Fruit fly (Drosophila melanogaster): ENCODE measurements around the gene CG4884.

DNA sequence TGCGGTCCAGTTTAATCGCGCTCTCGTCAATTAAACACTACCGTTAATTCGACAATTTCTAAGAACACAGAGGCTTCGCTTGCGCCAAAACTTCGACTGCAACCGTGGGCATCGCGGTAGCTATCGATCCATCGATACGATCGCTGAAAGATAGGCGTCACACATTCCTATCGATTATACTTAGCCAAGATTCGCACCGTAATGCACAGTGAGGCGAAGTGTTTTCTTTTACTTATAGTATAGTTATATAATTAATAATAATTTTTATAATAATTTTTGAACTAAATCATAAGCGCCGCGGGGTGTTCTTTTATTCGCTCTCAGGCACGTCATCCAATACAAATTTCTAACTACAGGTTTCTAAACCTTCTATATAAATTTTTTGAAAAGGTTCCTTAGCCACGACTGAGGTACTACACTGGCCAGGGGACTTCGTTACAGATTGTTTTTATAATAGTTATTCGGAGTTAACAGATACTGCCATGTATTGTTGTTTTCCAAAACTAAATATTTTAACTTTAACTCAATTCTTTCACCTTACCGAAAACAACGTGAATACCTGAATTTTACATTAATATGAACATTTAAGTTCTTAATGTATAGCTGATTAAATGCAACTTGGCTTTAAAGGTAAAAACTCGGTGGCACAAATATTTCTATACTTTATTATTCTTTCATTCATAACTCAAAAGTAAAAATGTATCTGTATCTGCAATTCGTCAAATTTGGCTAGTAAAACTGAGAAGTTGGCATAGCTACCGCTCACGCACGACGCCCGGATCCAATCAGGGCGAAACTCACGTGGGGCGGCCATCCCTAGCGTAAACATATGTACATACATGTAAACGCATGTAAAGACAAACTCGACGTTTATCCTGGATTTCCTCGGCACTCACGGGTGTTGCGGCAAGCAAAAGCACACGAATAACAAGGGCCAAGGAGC is 21.0 kb downstream of the CG4884 start, which contains the start of the genes NSD and BOD1:
- TF ChIP-seq usp (GFP tag; optimal IDR thresholded peaks at IDR 0.05): no peak
- no peak for TF ChIP-seq CG8478 (optimal IDR thresholded peaks at IDR 0.05)
- TF ChIP-seq pan (optimal IDR thresholded peaks at IDR 0.05): no peak
- no peak for TF ChIP-seq Dll (optimal IDR thresholded peaks at IDR 0.05)
